Worm (Caenorhabditis elegans) whole organism, mixed stage, embryonic: Measurements from ENCODE around the gene F14H8.4.

Source experiments
- M03D4.4 ChIP-seq: sonication (generic microtip); optimal IDR thresholded peaks from 2 replicates; lab custom pipeline; 2017; ENCODE audit warnings: mild to moderate bottlenecking, missing genetic modification characterization, missing compliant biosample characterization
- bed-3 ChIP-seq: fragments of 200-800 bp; sonication (Bioruptor generic); optimal IDR thresholded peaks from 3 replicates; lab custom pipeline; 2018; ENCODE audit warnings: mild to moderate bottlenecking, missing genetic modification characterization, moderate library complexity, missing compliant biosample characterization
- ceh-39 ChIP-seq: fragments of 150-350 bp; optimal IDR thresholded peaks from 2 replicates; lab custom pipeline; 2014; ENCODE audit warnings: missing biosample characterization, missing genetic modification characterization
- ceh-43 ChIP-seq: fragments of 200-800 bp; sonication (Bioruptor generic); optimal IDR thresholded peaks from 2 replicates; lab custom pipeline; 2018; ENCODE audit warnings: mild to moderate bottlenecking, missing genetic modification characterization, moderate library complexity, missing compliant biosample characterization
- ceh-83 ChIP-seq: fragments of 200-800 bp; sonication (Bioruptor generic); optimal IDR thresholded peaks from 2 replicates; lab custom pipeline; 2018; ENCODE audit warnings: mild to moderate bottlenecking, missing genetic modification characterization, missing compliant biosample characterization
- ces-1 ChIP-seq: fragments of 150-350 bp; optimal IDR thresholded peaks from 2 replicates; lab custom pipeline; 2014; ENCODE audit warnings: missing biosample characterization, missing genetic modification reagents, missing genetic modification characterization
- cnd-1 ChIP-seq: fragments of 200-800 bp; sonication (Bioruptor generic); optimal IDR thresholded peaks from 2 replicates; lab custom pipeline; 2018; ENCODE audit warnings: mild to moderate bottlenecking, missing genetic modification characterization, missing compliant biosample characterization
- drap-1 ChIP-seq: fragments of 200-800 bp; sonication (Bioruptor generic); optimal IDR thresholded peaks from 3 replicates; lab custom pipeline; 2018; ENCODE audit warnings: mild to moderate bottlenecking, missing genetic modification characterization, missing compliant biosample characterization
- elt-1 ChIP-seq: sonication (generic microtip); optimal IDR thresholded peaks from 2 replicates; lab custom pipeline; 2017; ENCODE audit warnings: missing genetic modification characterization, mild to moderate bottlenecking, missing compliant biosample characterization, antibody characterized with exemption, moderate library complexity, borderline replicate concordance; ENCODE audit not compliant: insufficient read depth
- elt-3 ChIP-seq: fragments of 150-350 bp; optimal IDR thresholded peaks from 2 replicates; lab custom pipeline; 2014; ENCODE audit warnings: missing biosample characterization, missing genetic modification characterization
- flh-1 ChIP-seq: fragments of 200-800 bp; sonication (Bioruptor generic); optimal IDR thresholded peaks from 2 replicates; lab custom pipeline; 2018; ENCODE audit warnings: mild to moderate bottlenecking, missing genetic modification characterization, moderate library complexity, missing compliant biosample characterization
- ham-2 ChIP-seq: fragments of 200-800 bp; sonication (Bioruptor generic); optimal IDR thresholded peaks from 2 replicates; lab custom pipeline; 2018; ENCODE audit warnings: mild to moderate bottlenecking, missing genetic modification characterization, missing compliant biosample characterization
- lin-13 ChIP-seq: fragments of 150-350 bp; optimal IDR thresholded peaks from 2 replicates; lab custom pipeline; 2014; ENCODE audit warnings: missing biosample characterization, missing genetic modification characterization
- lin-32 ChIP-seq: fragments of 200-800 bp; sonication (Bioruptor generic); optimal IDR thresholded peaks from 2 replicates; lab custom pipeline; 2018; ENCODE audit warnings: mild to moderate bottlenecking, missing genetic modification characterization, missing compliant biosample characterization
- lsy-2 ChIP-seq: fragments of 150-350 bp; optimal IDR thresholded peaks from 2 replicates; lab custom pipeline; 2014; ENCODE audit warnings: missing biosample characterization, missing genetic modification characterization
- mls-2 ChIP-seq: sonication (generic microtip); optimal IDR thresholded peaks from 2 replicates; lab custom pipeline; 2016; ENCODE audit warnings: mild to moderate bottlenecking, missing genetic modification characterization, moderate library complexity, missing compliant biosample characterization
- nhr-237 ChIP-seq: fragments of 150-350 bp; optimal IDR thresholded peaks from 2 replicates; lab custom pipeline; 2014; ENCODE audit warnings: missing biosample characterization, missing genetic modification characterization
- nhr-28 ChIP-seq: fragments of 150-350 bp; optimal IDR thresholded peaks from 2 replicates; lab custom pipeline; 2014; ENCODE audit warnings: missing biosample characterization, missing genetic modification characterization
- nhr-76 ChIP-seq: sonication (generic microtip); optimal IDR thresholded peaks from 2 replicates; lab custom pipeline; 2017; ENCODE audit warnings: missing biosample characterization, missing genetic modification characterization
- sem-2 ChIP-seq: fragments of 200-800 bp; sonication (Bioruptor generic); optimal IDR thresholded peaks from 2 replicates; lab custom pipeline; 2018; ENCODE audit warnings: mild to moderate bottlenecking, missing genetic modification characterization, missing compliant biosample characterization
- snpc-4 ChIP-seq: fragments of 150-350 bp; optimal IDR thresholded peaks from 2 replicates; lab custom pipeline; 2014; ENCODE audit warnings: missing biosample characterization, missing genetic modification characterization
- sptf-1 ChIP-seq: sonication (generic microtip); optimal IDR thresholded peaks from 2 replicates; lab custom pipeline; 2017; ENCODE audit warnings: mild to moderate bottlenecking, missing genetic modification characterization, moderate library complexity, missing compliant biosample characterization
- tbx-8 ChIP-seq: fragments of 200-800 bp; sonication (Bioruptor generic); optimal IDR thresholded peaks from 2 replicates; lab custom pipeline; 2018; ENCODE audit warnings: mild to moderate bottlenecking, missing genetic modification characterization, moderate library complexity, missing compliant biosample characterization
- unc-120 ChIP-seq: sonication (generic microtip); optimal IDR thresholded peaks from 2 replicates; lab custom pipeline; 2017; ENCODE audit warnings: missing genetic modification characterization, missing compliant biosample characterization; ENCODE audit not compliant: poor library complexity, severe bottlenecking
- unc-39 ChIP-seq: fragments of 150-350 bp; optimal IDR thresholded peaks from 2 replicates; lab custom pipeline; 2014; ENCODE audit warnings: missing biosample characterization, missing genetic modification characterization
- unc-62 ChIP-seq: fragments of 150-350 bp; optimal IDR thresholded peaks from 2 replicates; lab custom pipeline; 2014; ENCODE audit warnings: missing biosample characterization, missing genetic modification reagents, missing genetic modification characterization
- zip-8 ChIP-seq: fragments of 150-350 bp; optimal IDR thresholded peaks from 2 replicates; lab custom pipeline; 2014; ENCODE audit warnings: missing biosample characterization, missing genetic modification characterization
- ztf-11 ChIP-seq: fragments of 150-350 bp; optimal IDR thresholded peaks from 2 replicates; lab custom pipeline; 2014; ENCODE audit warnings: missing biosample characterization, missing genetic modification characterization

Gene F14H8.4

ce11 chrV:15057724-15058123 is 34.1 kb downstream of the F14H8.4 start:
- TF ChIP-seq mls-2 (tag; lab: Kevin White, UChicago) (no peak), ceh-39 (tag; lab: Kevin White, UChicago) (no peak)

ce11 chrV:15058423-15058822 is 34.8 kb downstream of the F14H8.4 start:
- TF ChIP-seq nhr-237 (tag; lab: Kevin White, UChicago), result no peak

- TF ChIP-seq bed-3 (GFP tag; lab: Kevin White, UChicago) (no peak), ceh-43 (GFP tag; lab: Kevin White, UChicago) (no peak), ceh-83 (GFP tag; lab: Kevin White, UChicago) (no peak), M03D4.4 (tag; lab: Kevin White, UChicago) (no peak), zip-8 (tag; lab: Kevin White, UChicago) (no peak), elt-1 (tag; lab: Kevin White, UChicago) (no peak), unc-62 (GFP tag; lab: Kevin White, UChicago) (no peak), cnd-1 (tag; lab: Kevin White, UChicago) (no peak), ztf-11 (tag; lab: Kevin White, UChicago) (no peak), sem-2 (no peak), mls-2 (tag; lab: Kevin White, UChicago) (no peak), sptf-1 (tag; lab: Kevin White, UChicago) (no peak), ham-2 (GFP tag; lab: Kevin White, UChicago) (no peak), nhr-237 (tag; lab: Kevin White, UChicago) (no peak), unc-120 (no peak), elt-3 (tag; lab: Kevin White, UChicago) (no peak), lin-32 (GFP tag; lab: Kevin White, UChicago) (no peak)
These were observed 35.3 kb downstream of the F14H8.4 start for ce11 chrV:15058965-15059364.

- no peak for TF ChIP-seq lin-32 (GFP tag; lab: Kevin White, UChicago)
- peak; percentile 44 for TF ChIP-seq zip-8 (tag; lab: Kevin White, UChicago)
- no peak for TF ChIP-seq flh-1 (GFP tag; lab: Kevin White, UChicago)
- no peak for TF ChIP-seq nhr-28
- TF ChIP-seq unc-62 (GFP tag; lab: Kevin White, UChicago), result no peak
- no peak for TF ChIP-seq ceh-43 (GFP tag; lab: Kevin White, UChicago)
- peak; percentile 11 for TF ChIP-seq ces-1 (GFP tag; lab: Kevin White, UChicago)
- TF ChIP-seq lsy-2 (tag; lab: Kevin White, UChicago), result peak; percentile 12
- TF ChIP-seq ceh-39 (tag; lab: Kevin White, UChicago), result no peak
These were observed 35.9 kb downstream of the F14H8.4 start, which contains the start of the genes mcm-3 and C25D7.15 for ce11 chrV:15059534-15059933. Gene mcm-3 (minus strand): TSS chrV:15059599. Gene C25D7.15 (plus strand): TSS chrV:15059808.

DNA sequence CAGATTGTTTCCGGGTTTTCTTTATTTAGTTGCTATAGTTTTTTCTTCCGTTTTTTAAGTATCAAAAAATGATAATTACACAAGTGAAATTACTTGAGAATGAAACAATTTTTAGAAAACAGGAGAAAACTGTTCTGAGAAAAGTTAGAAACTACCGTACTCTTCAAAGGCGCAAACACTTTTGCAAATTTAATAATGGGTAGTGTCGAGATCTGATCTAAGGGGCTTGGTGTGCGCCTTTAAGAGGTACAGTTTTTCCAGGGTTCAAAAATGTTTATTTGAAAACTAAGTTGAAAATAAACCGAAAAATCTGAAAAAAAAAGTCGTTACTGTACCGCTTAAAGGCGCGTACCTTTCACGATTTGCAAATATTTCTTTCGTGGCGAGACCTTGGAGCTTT is 37.0 kb downstream of the F14H8.4 start:
- TF ChIP-seq lin-13 (tag; lab: Kevin White, UChicago) (no peak), lsy-2 (tag; lab: Kevin White, UChicago) (no peak), tbx-8 (GFP tag; lab: Kevin White, UChicago) (no peak), drap-1 (no peak), nhr-28 (no peak), bed-3 (GFP tag; lab: Kevin White, UChicago) (no peak), flh-1 (GFP tag; lab: Kevin White, UChicago) (no peak)

- TF ChIP-seq flh-1 (GFP tag; lab: Kevin White, UChicago) (no peak), snpc-4 (tag; lab: Kevin White, UChicago) (no peak), lsy-2 (tag; lab: Kevin White, UChicago) (no peak), nhr-76 (tag; lab: Kevin White, UChicago) (no peak), bed-3 (GFP tag; lab: Kevin White, UChicago) (no peak), ceh-83 (GFP tag; lab: Kevin White, UChicago) (no peak), ham-2 (GFP tag; lab: Kevin White, UChicago) (no peak), elt-1 (tag; lab: Kevin White, UChicago) (no peak), nhr-28 (no peak), unc-39 (no peak), unc-120 (no peak), ztf-11 (tag; lab: Kevin White, UChicago) (no peak), M03D4.4 (tag; lab: Kevin White, UChicago) (no peak), lin-13 (tag; lab: Kevin White, UChicago) (no peak)
These were observed 40.3 kb downstream of the F14H8.4 start, which contains the start of gene rap-2 for ce11 chrV:15063987-15064386. Gene rap-2 (minus strand): TSS chrV:15064087.
